Fruit fly (Drosophila melanogaster) whole organism, embryonic: ENCODE results near the gene CG8765.

ENCODE experiments used
- Asciz ChIP-seq: fragments of 200-800 bp; sonication (Bioruptor generic); optimal IDR thresholded peaks from 2 replicates; lab custom pipeline; 2017; ENCODE audit warnings: missing biosample characterization, mild to moderate bottlenecking, missing genetic modification characterization, missing genetic modification reagents
- Atf-2 ChIP-seq: fragments of 200-800 bp; sonication (Bioruptor generic); optimal IDR thresholded peaks from 2 replicates; lab custom pipeline; 2016; ENCODE audit warnings: missing biosample characterization, missing genetic modification characterization
- BEAF-32 ChIP-seq: fragments of 200-800 bp; sonication (Bioruptor generic); optimal IDR thresholded peaks from 3 replicates; lab custom pipeline; 2017; ENCODE audit warnings: missing biosample characterization, missing genetic modification characterization, mild to moderate bottlenecking, moderate library complexity, missing genetic modification reagents
- Bgb ChIP-seq: fragments of 200-800 bp; sonication (Bioruptor generic); IDR thresholded peaks from 2 replicates; pipeline ENCODE4 v1.3.6; 2022; ENCODE audit warnings: missing biosample characterization, missing genetic modification characterization; ENCODE audit not compliant: partially characterized antibody
- CG11247 ChIP-seq: fragments of 200-800 bp; sonication (Bioruptor generic); IDR thresholded peaks from 2 replicates; pipeline ENCODE4 v1.3.6; 2022; ENCODE audit warnings: missing biosample characterization, missing genetic modification characterization
- CG11504 ChIP-seq: fragments of 200-800 bp; sonication (Bioruptor generic); optimal IDR thresholded peaks from 3 replicates; lab custom pipeline; 2019; ENCODE audit warnings: missing biosample characterization, mild to moderate bottlenecking, missing genetic modification characterization, moderate library complexity
- CG13296 ChIP-seq: fragments of 200-800 bp; sonication (Bioruptor generic); optimal IDR thresholded peaks from 3 replicates; lab custom pipeline; 2018; ENCODE audit warnings: missing biosample characterization, mild to moderate bottlenecking, missing genetic modification characterization
- CG16779 ChIP-seq: fragments of 200-800 bp; sonication (Bioruptor generic); IDR thresholded peaks from 2 replicates; pipeline ENCODE4 v1.3.6; 2022; ENCODE audit warnings: missing biosample characterization, missing genetic modification characterization
- CG18619 ChIP-seq: fragments of 200-800 bp; sonication (Bioruptor generic); optimal IDR thresholded peaks from 3 replicates; lab custom pipeline; 2017; ENCODE audit warnings: missing biosample characterization, mild to moderate bottlenecking, missing genetic modification characterization
- CG2889 ChIP-seq: fragments of 200-800 bp; sonication (Bioruptor generic); IDR thresholded peaks from 3 replicates; pipeline ENCODE4 v1.3.6; 2022; ENCODE audit warnings: missing biosample characterization, missing genetic modification characterization
- CG32532 ChIP-seq: fragments of 200-800 bp; sonication (Bioruptor generic); IDR thresholded peaks from 2 replicates; pipeline ENCODE4 v1.3.6; 2022; ENCODE audit warnings: missing biosample characterization, missing genetic modification characterization
- CG32767 ChIP-seq: fragments of 200-800 bp; sonication (Bioruptor generic); IDR thresholded peaks from 2 replicates; pipeline ENCODE4 v1.3.6; 2022; ENCODE audit warnings: missing biosample characterization, missing genetic modification characterization
- CG3995 ChIP-seq: fragments of 200-800 bp; sonication (Bioruptor generic); optimal IDR thresholded peaks from 3 replicates; lab custom pipeline; 2016; ENCODE audit warnings: missing biosample characterization, missing genetic modification characterization
- CG4424 ChIP-seq: fragments of 200-800 bp; sonication (Bioruptor generic); optimal IDR thresholded peaks from 3 replicates; lab custom pipeline; 2016; ENCODE audit warnings: missing biosample characterization, missing genetic modification characterization
- CG5245 ChIP-seq: fragments of 200-800 bp; sonication (Bioruptor generic); optimal IDR thresholded peaks from 3 replicates; lab custom pipeline; 2016; ENCODE audit warnings: missing biosample characterization, missing genetic modification characterization
- CG6175 ChIP-seq: fragments of 200-800 bp; sonication (Bioruptor generic); IDR thresholded peaks from 3 replicates; pipeline ENCODE4 v1.3.6; 2022; ENCODE audit warnings: missing biosample characterization, missing genetic modification characterization
- CG6254 ChIP-seq: fragments of 200-800 bp; sonication (Bioruptor generic); optimal IDR thresholded peaks from 3 replicates; lab custom pipeline; 2017; ENCODE audit warnings: mild to moderate bottlenecking, missing biosample characterization, missing genetic modification reagents, missing genetic modification characterization
- CG6683 ChIP-seq: fragments of 200-800 bp; sonication (Bioruptor generic); optimal IDR thresholded peaks from 2 replicates; lab custom pipeline; 2017; ENCODE audit warnings: missing biosample characterization, mild to moderate bottlenecking, missing genetic modification characterization, missing genetic modification reagents
- CG6689 ChIP-seq: fragments of 200-800 bp; sonication (Bioruptor generic); IDR thresholded peaks from 2 replicates; pipeline ENCODE4 v1.3.6; 2022; ENCODE audit warnings: missing biosample characterization, missing genetic modification characterization
- CG8089 ChIP-seq: fragments of 200-800 bp; sonication (Bioruptor generic); optimal IDR thresholded peaks from 3 replicates; lab custom pipeline; 2016; ENCODE audit warnings: missing biosample characterization, missing genetic modification characterization
- CG8765 ChIP-seq: fragments of 200-800 bp; sonication (Bioruptor generic); IDR thresholded peaks from 2 replicates; pipeline ENCODE4 v1.3.6; 2022; ENCODE audit warnings: missing biosample characterization, missing genetic modification characterization
- CG9727 ChIP-seq: fragments of 200-800 bp; sonication (Bioruptor generic); optimal IDR thresholded peaks from 3 replicates; lab custom pipeline; 2017; ENCODE audit warnings: missing biosample characterization, mild to moderate bottlenecking, missing genetic modification characterization
- Chrac-16 ChIP-seq: fragments of 200-800 bp; sonication (Bioruptor generic); optimal IDR thresholded peaks from 3 replicates; lab custom pipeline; 2016; ENCODE audit warnings: missing biosample characterization, missing genetic modification characterization
- D19B ChIP-seq: fragments of 200-800 bp; sonication (Bioruptor generic); optimal IDR thresholded peaks from 2 replicates; lab custom pipeline; 2017; ENCODE audit warnings: missing biosample characterization, mild to moderate bottlenecking, missing genetic modification characterization
- Dfd ChIP-seq, 2 experiments: fragments of >200 bp; optimal IDR thresholded peaks; 2 replicates each; lab custom pipeline; 2017; ENCODE audit warnings: missing biosample characterization in 2 of 2, missing genetic modification characterization in 2 of 2
- Ets65A ChIP-seq: fragments of 200-800 bp; sonication (Bioruptor generic); peaks from one replicate; lab custom pipeline; 2016; ENCODE audit warnings: missing biosample characterization, missing genetic modification characterization
- HHEX ChIP-seq: fragments of 200-800 bp; sonication (Bioruptor generic); optimal IDR thresholded peaks from 3 replicates; lab custom pipeline; 2017; ENCODE audit warnings: missing biosample characterization, mild to moderate bottlenecking, missing genetic modification characterization, missing genetic modification reagents
- Hmr ChIP-seq: fragments of 200-800 bp; sonication (Bioruptor generic); optimal IDR thresholded peaks from 3 replicates; lab custom pipeline; 2017; ENCODE audit warnings: mild to moderate bottlenecking, missing biosample characterization, missing genetic modification reagents, missing genetic modification characterization
- Jarid2 ChIP-seq: fragments of 200-800 bp; sonication (Bioruptor generic); optimal IDR thresholded peaks from 3 replicates; lab custom pipeline; 2017; ENCODE audit warnings: mild to moderate bottlenecking, missing biosample characterization, missing genetic modification reagents, missing genetic modification characterization
- Med ChIP-seq: fragments of 200-800 bp; sonication (Bioruptor generic); peaks from one replicate; lab custom pipeline; 2016; ENCODE audit warnings: missing biosample characterization, missing genetic modification characterization, mild to moderate bottlenecking, inconsistent platforms, moderate library complexity
- NK7.1 ChIP-seq: fragments of 200-800 bp; sonication (Bioruptor generic); optimal IDR thresholded peaks from 3 replicates; lab custom pipeline; 2016; ENCODE audit warnings: missing biosample characterization, missing genetic modification characterization
- Optix ChIP-seq: fragments of 200-800 bp; sonication (Bioruptor generic); IDR thresholded peaks from 3 replicates; pipeline ENCODE4 v1.3.6; 2022; ENCODE audit warnings: missing biosample characterization, missing genetic modification characterization
- Xbp1 ChIP-seq: fragments of 200-800 bp; sonication (Bioruptor generic); optimal IDR thresholded peaks from 3 replicates; lab custom pipeline; 2016; ENCODE audit warnings: missing biosample characterization, mild to moderate bottlenecking, missing genetic modification characterization
- abd-A ChIP-seq: fragments of 200-800 bp; sonication (Bioruptor generic); optimal IDR thresholded peaks from 3 replicates; lab custom pipeline; 2019; ENCODE audit warnings: missing biosample characterization, mild to moderate bottlenecking, missing genetic modification characterization, moderate library complexity
- ap ChIP-seq: fragments of 200-800 bp; sonication (Bioruptor generic); IDR thresholded peaks from 2 replicates; pipeline ENCODE4 v1.3.6; 2022; ENCODE audit warnings: missing biosample characterization, missing genetic modification characterization
- az2 ChIP-seq: fragments of 200-800 bp; sonication (Bioruptor generic); optimal IDR thresholded peaks from 3 replicates; lab custom pipeline; 2016; ENCODE audit warnings: missing biosample characterization, missing genetic modification characterization
- cato ChIP-seq: fragments of 200-800 bp; sonication (Bioruptor generic); optimal IDR thresholded peaks from 2 replicates; lab custom pipeline; 2016; ENCODE audit warnings: missing biosample characterization, missing genetic modification characterization, borderline replicate concordance
- cwo ChIP-seq: fragments of 200-800 bp; sonication (Bioruptor generic); optimal IDR thresholded peaks from 3 replicates; lab custom pipeline; 2017; ENCODE audit warnings: missing biosample characterization, missing genetic modification characterization, mild to moderate bottlenecking, moderate library complexity, missing genetic modification reagents
- danr ChIP-seq: fragments of 200-800 bp; sonication (Bioruptor generic); IDR thresholded peaks from 2 replicates; pipeline ENCODE4 v1.3.6; 2022; ENCODE audit warnings: missing biosample characterization, missing genetic modification characterization
- dm ChIP-seq: fragments of 200-800 bp; sonication (Bioruptor generic); optimal IDR thresholded peaks from 3 replicates; lab custom pipeline; 2016; ENCODE audit warnings: missing biosample characterization, missing genetic modification characterization
- eyg ChIP-seq: fragments of 200-800 bp; sonication (Bioruptor generic); optimal IDR thresholded peaks from 3 replicates; lab custom pipeline; 2016; ENCODE audit warnings: missing biosample characterization, missing genetic modification characterization
- ftz-f1 ChIP-seq: fragments of 200-800 bp; sonication (Bioruptor generic); optimal IDR thresholded peaks from 2 replicates; lab custom pipeline; 2016; ENCODE audit warnings: missing biosample characterization, missing genetic modification characterization
- gfzf ChIP-seq: fragments of 200-800 bp; sonication (Bioruptor generic); optimal IDR thresholded peaks from 2 replicates; lab custom pipeline; 2016; ENCODE audit warnings: missing biosample characterization, mild to moderate bottlenecking, missing genetic modification characterization, moderate library complexity
- hb ChIP-seq: fragments of 200-800 bp; sonication (Bioruptor generic); IDR thresholded peaks from 3 replicates; pipeline ENCODE4 v1.3.6; 2022; ENCODE audit warnings: missing biosample characterization, missing genetic modification characterization; ENCODE audit not compliant: partially characterized antibody
- her ChIP-seq: fragments of 200-800 bp; sonication (Bioruptor generic); optimal IDR thresholded peaks from 2 replicates; lab custom pipeline; 2016; ENCODE audit warnings: missing biosample characterization, missing genetic modification characterization
- hth ChIP-seq: fragments of >200 bp; optimal IDR thresholded peaks from 2 replicates; lab custom pipeline; 2017; ENCODE audit warnings: inconsistent platforms
- knrl ChIP-seq: fragments of 200-800 bp; sonication (Bioruptor generic); IDR thresholded peaks from 3 replicates; pipeline ENCODE4 v1.3.6; 2022; ENCODE audit warnings: missing biosample characterization, missing genetic modification characterization; ENCODE audit not compliant: partially characterized antibody
- nerfin-1 ChIP-seq: fragments of 200-800 bp; sonication (Bioruptor generic); optimal IDR thresholded peaks from 3 replicates; lab custom pipeline; 2019; ENCODE audit warnings: missing biosample characterization, mild to moderate bottlenecking, missing genetic modification characterization, moderate library complexity
- pum ChIP-seq: fragments of 200-800 bp; sonication (Bioruptor generic); optimal IDR thresholded peaks from 2 replicates; lab custom pipeline; 2016; ENCODE audit warnings: missing biosample characterization, missing genetic modification characterization
- sd ChIP-seq: fragments of 200-800 bp; sonication (Bioruptor generic); optimal IDR thresholded peaks from 3 replicates; lab custom pipeline; 2018; ENCODE audit warnings: missing biosample characterization, mild to moderate bottlenecking, missing genetic modification characterization, moderate library complexity
- sens ChIP-seq: fragments of 200-800 bp; sonication (Bioruptor generic); peaks from one replicate; lab custom pipeline; 2016; ENCODE audit warnings: missing biosample characterization, missing genetic modification characterization
- slp2 ChIP-seq: fragments of 200-800 bp; sonication (Bioruptor generic); optimal IDR thresholded peaks from 2 replicates; lab custom pipeline; 2016; ENCODE audit warnings: missing biosample characterization, missing genetic modification characterization
- vvl ChIP-seq: fragments of 200-800 bp; sonication (Bioruptor generic); IDR thresholded peaks from 2 replicates; pipeline ENCODE4 v1.3.6; 2022; ENCODE audit warnings: missing biosample characterization, missing genetic modification characterization

The CG8765 gene

DNA sequence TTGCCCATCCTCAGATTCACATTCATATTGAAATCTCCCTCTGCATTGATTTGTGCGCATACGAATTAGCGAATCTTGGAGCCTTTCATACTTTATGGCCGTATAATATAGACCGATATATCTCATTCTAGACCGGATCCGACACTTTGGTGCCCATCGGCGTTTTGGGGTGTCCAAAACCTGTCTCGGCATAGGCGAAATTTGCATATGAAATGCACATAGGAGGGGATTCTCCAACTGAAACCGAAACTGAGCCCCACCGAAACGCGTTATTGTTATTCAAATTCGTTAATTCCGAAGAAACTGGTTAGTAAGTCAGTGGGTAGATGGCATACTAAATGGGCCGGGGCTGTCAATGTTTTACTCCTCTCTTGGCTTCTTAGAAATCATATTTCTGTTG is 13.3 kb upstream of the CG8765 start (continued):
- TF ChIP-seq Bgb (GFP tag; lab: Robert Waterston, UW): no peak
- no peak for TF ChIP-seq nerfin-1 (tag; lab: Kevin White, UChicago)
- TF ChIP-seq cato (GFP tag; lab: Kevin White, UChicago): no peak
- TF ChIP-seq Dfd (GFP tag; optimal IDR thresholded peaks at IDR 0.05; lab: Kevin White, UChicago): no peak
- no peak for TF ChIP-seq Xbp1 (GFP tag; lab: Kevin White, UChicago)
- TF ChIP-seq HHEX: no peak
- no peak for TF ChIP-seq ftz-f1
- TF ChIP-seq vvl (GFP tag; lab: Robert Waterston, UW): no peak; the same call in 1 of the 2 replicates
- TF ChIP-seq Chrac-16 (GFP tag; lab: Kevin White, UChicago): no peak
- no peak for TF ChIP-seq ap (GFP tag; lab: Robert Waterston, UW)
- no peak for TF ChIP-seq BEAF-32 (GFP tag; lab: Kevin White, UChicago)
- no peak for TF ChIP-seq NK7.1 (GFP tag; lab: Kevin White, UChicago)
- TF ChIP-seq CG6683 (GFP tag; lab: Kevin White, UChicago): no peak
- TF ChIP-seq pum (GFP tag; lab: Kevin White, UChicago): no peak
- TF ChIP-seq az2 (GFP tag; lab: Kevin White, UChicago): no peak
- TF ChIP-seq CG2889: no peak
- TF ChIP-seq CG32532 (GFP tag; lab: Robert Waterston, UW): no peak
- no peak for TF ChIP-seq hb (GFP tag; lab: Robert Waterston, UW)
- no peak for TF ChIP-seq Jarid2
- TF ChIP-seq CG32767 (GFP tag; lab: Robert Waterston, UW): no peak
- TF ChIP-seq CG5245 (GFP tag; lab: Kevin White, UChicago): no peak
- TF ChIP-seq CG6689 (GFP tag; lab: Robert Waterston, UW): no peak
- TF ChIP-seq sens (GFP tag; lab: Kevin White, UChicago): peak; percentile 48
- no peak for TF ChIP-seq CG6254 (GFP tag; lab: Kevin White, UChicago)
- no peak for TF ChIP-seq CG6175
- TF ChIP-seq cwo (GFP tag; lab: Kevin White, UChicago): no peak
- no peak for TF ChIP-seq CG8089
- TF ChIP-seq CG9727: no peak
- no peak for TF ChIP-seq Hmr (GFP tag; lab: Kevin White, UChicago)
- no peak for TF ChIP-seq CG4424 (GFP tag; lab: Kevin White, UChicago)
- TF ChIP-seq CG8765 (GFP tag; lab: Robert Waterston, UW): no peak
- peak; percentile 60 for TF ChIP-seq sd (tag; lab: Kevin White, UChicago)
- TF ChIP-seq CG11504 (tag; lab: Kevin White, UChicago): no peak
- peak; percentile 95 for TF ChIP-seq abd-A (tag; lab: Kevin White, UChicago)
- TF ChIP-seq gfzf (GFP tag; lab: Kevin White, UChicago): no peak
- no peak for TF ChIP-seq Ets65A (GFP tag; lab: Kevin White, UChicago)
- no peak for TF ChIP-seq knrl (GFP tag; lab: Robert Waterston, UW)
- TF ChIP-seq dm (GFP tag; lab: Kevin White, UChicago): no peak
- no peak for TF ChIP-seq D19B (GFP tag; lab: Kevin White, UChicago)
- no peak for TF ChIP-seq CG16779 (GFP tag; lab: Robert Waterston, UW)
- no peak for TF ChIP-seq CG3995 (GFP tag; lab: Kevin White, UChicago)
- no peak for TF ChIP-seq Asciz (GFP tag; lab: Kevin White, UChicago)
- TF ChIP-seq Optix (GFP tag; lab: Robert Waterston, UW): no peak
- no peak for TF ChIP-seq her (GFP tag; lab: Kevin White, UChicago)
- TF ChIP-seq slp2 (GFP tag; lab: Kevin White, UChicago): no peak
- TF ChIP-seq CG13296: no peak
- TF ChIP-seq Atf-2 (GFP tag; lab: Kevin White, UChicago): no peak
- TF ChIP-seq Med (GFP tag; lab: Kevin White, UChicago): peak; percentile 15
- no peak for TF ChIP-seq hth
- no peak for TF ChIP-seq danr (GFP tag; lab: Robert Waterston, UW)
- no peak for TF ChIP-seq eyg
- no peak for TF ChIP-seq CG18619 (GFP tag; lab: Kevin White, UChicago)
- no peak for TF ChIP-seq CG11247 (GFP tag; lab: Robert Waterston, UW)
